Worm (Caenorhabditis elegans) whole organism, early embryonic: ENCODE results near the gene sru-11.
"Not testable (repeated sequence)": the region's sequence is repeated elsewhere in the genome, so short reads cannot be mapped to it uniquely, and the experiment has no call there.

Experiments used
- B0310.2 ChIP-seq: sonication (generic microtip); optimal IDR thresholded peaks from 2 replicates; lab custom pipeline; 2016; ENCODE audit warnings: mild to moderate bottlenecking, missing genetic modification characterization, missing compliant biosample characterization
- F13C5.2 ChIP-seq: sonication (generic microtip); optimal IDR thresholded peaks from 2 replicates; lab custom pipeline; 2017; ENCODE audit warnings: mild to moderate bottlenecking, missing genetic modification characterization, inconsistent platforms, missing compliant biosample characterization
- aly-1 ChIP-seq: sonication (generic microtip); optimal IDR thresholded peaks from 2 replicates; lab custom pipeline; 2016; ENCODE audit warnings: missing genetic modification characterization, missing compliant biosample characterization
- ama-1 ChIP-seq: fragments of 150-350 bp; optimal IDR thresholded peaks from 2 replicates; lab custom pipeline; 2014
- ceh-13 ChIP-seq: fragments of 200-800 bp; sonication (Bioruptor generic); optimal IDR thresholded peaks from 2 replicates; lab custom pipeline; 2018; ENCODE audit warnings: mild to moderate bottlenecking, missing genetic modification characterization, missing compliant biosample characterization
- ceh-36 ChIP-seq: sonication (generic microtip); optimal IDR thresholded peaks from 2 replicates; lab custom pipeline; 2016; ENCODE audit warnings: missing genetic modification characterization, inconsistent platforms, missing compliant biosample characterization
- ets-7 ChIP-seq: sonication (generic microtip); optimal IDR thresholded peaks from 2 replicates; lab custom pipeline; 2016; ENCODE audit warnings: missing genotype, missing genetic modification characterization, missing compliant biosample characterization
- flt-1 ChIP-seq: fragments of 200-800 bp; sonication (Bioruptor generic); IDR thresholded peaks from 2 replicates; pipeline ENCODE4 v1.3.6; 2022; ENCODE audit warnings: missing genetic modification characterization, missing compliant biosample characterization
- hmbx-1 ChIP-seq: sonication (generic microtip); optimal IDR thresholded peaks from 2 replicates; lab custom pipeline; 2016; ENCODE audit warnings: mild to moderate bottlenecking, missing genetic modification characterization, missing compliant biosample characterization
- hmg-4 ChIP-seq: fragments of 200-800 bp; sonication (Bioruptor generic); optimal IDR thresholded peaks from 2 replicates; lab custom pipeline; 2018; ENCODE audit warnings: mild to moderate bottlenecking, missing genetic modification characterization, missing compliant biosample characterization
- hnd-1 ChIP-seq: sonication (generic microtip); optimal IDR thresholded peaks from 2 replicates; lab custom pipeline; 2016; ENCODE audit warnings: missing genetic modification characterization, missing compliant biosample characterization
- pes-1 ChIP-seq: fragments of 200-800 bp; sonication (Bioruptor generic); IDR thresholded peaks from 2 replicates; pipeline ENCODE4 v1.3.6; 2022; ENCODE audit warnings: missing genetic modification reagents, missing genetic modification characterization, missing compliant biosample characterization
- scrt-1 ChIP-seq: fragments of 200-800 bp; sonication (Bioruptor generic); IDR thresholded peaks from 2 replicates; pipeline ENCODE4 v1.3.6; 2022; ENCODE audit warnings: missing genetic modification characterization, missing compliant biosample characterization
- sea-1 ChIP-seq: fragments of 200-800 bp; sonication (Bioruptor generic); conservative IDR thresholded peaks from 2 replicates; pipeline ENCODE4 v1.3.6; 2022; ENCODE audit warnings: missing genetic modification characterization, missing compliant biosample characterization
- tbx-11 ChIP-seq: fragments of 200-800 bp; sonication (Bioruptor generic); IDR thresholded peaks from 2 replicates; pipeline ENCODE4 v1.3.6; 2022; ENCODE audit warnings: missing genetic modification characterization, missing compliant biosample characterization
- tbx-37 ChIP-seq: fragments of 200-800 bp; sonication (Bioruptor generic); conservative IDR thresholded peaks from 2 replicates; pipeline ENCODE4 v1.3.6; 2022; ENCODE audit warnings: missing genetic modification reagents, missing genetic modification characterization, missing compliant biosample characterization
- tra-4 ChIP-seq: sonication (generic microtip); optimal IDR thresholded peaks from 2 replicates; lab custom pipeline; 2017; ENCODE audit warnings: missing genetic modification characterization, missing compliant biosample characterization

The sru-11 gene

DNA sequence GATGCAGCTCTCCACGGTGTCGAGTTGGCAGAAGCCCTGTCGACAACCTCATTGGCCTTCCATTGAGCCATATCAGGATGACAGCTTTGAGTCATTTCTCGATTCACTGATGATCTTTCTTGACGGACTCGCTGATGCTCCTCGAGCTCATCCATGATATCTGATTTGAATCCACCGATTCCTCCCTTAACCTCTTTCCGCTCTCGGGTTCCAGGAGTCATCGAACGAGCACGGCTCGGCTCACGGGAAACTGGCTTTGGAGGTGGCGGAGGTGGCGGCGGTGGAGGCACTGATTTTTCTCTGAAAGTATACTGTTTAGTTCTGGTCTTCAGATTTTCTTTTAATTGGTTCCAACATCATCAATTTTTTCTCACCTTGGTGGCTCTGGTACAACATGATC lies 25.7 kb upstream of the sru-11 start:
- TF ChIP-seq aly-1 (tag; lab: Kevin White, UChicago) (no peak), F13C5.2 (tag; lab: Kevin White, UChicago) (no peak), hmbx-1 (no peak), ceh-13 (GFP tag; lab: Kevin White, UChicago) (no peak), ama-1 (lab: Kevin White, UChicago) (no peak), flt-1 (GFP tag; lab: Robert Waterston, UW) (no peak), tra-4 (no peak), scrt-1 (GFP tag; lab: Robert Waterston, UW) (no peak), ets-7 (no peak), sea-1 (no peak)

DNA sequence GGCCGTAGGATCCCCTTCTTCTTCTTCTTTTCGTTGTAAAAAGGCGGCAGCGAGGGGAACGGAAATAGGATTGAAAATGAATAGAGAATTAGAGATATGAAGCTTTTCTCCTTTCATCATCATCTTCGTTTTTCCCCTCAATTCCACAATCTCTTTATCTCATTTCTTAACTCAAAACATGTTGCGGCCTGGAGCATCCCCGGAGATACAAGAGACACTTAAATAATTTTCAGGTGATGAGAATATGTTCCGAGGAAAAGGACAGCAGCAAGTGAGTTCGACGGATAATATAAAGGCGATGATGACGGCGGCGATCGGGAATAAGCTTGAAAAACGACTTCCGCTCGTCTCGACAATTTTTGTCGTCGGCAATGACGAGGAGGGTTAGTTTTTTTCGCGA lies 23.1 kb upstream of the sru-11 start, which contains the start of the genes Y45F10B.13 and qui-1:
Gene Y45F10B.13, minus strand, starts transcription at position 101 of the 400 bp plus-strand sequence.
Gene qui-1, plus strand, starts transcription at position 233 of the 400 bp plus-strand sequence.
- no peak for TF ChIP-seq B0310.2 (tag; lab: Kevin White, UChicago)
- TF ChIP-seq scrt-1 (GFP tag; lab: Robert Waterston, UW), result no peak
- TF ChIP-seq sea-1, result no peak
- TF ChIP-seq ceh-36 (tag; lab: Kevin White, UChicago), result no peak
- TF ChIP-seq tra-4, result no peak
- TF ChIP-seq pes-1 (GFP tag; lab: Robert Waterston, UW), result no peak
- TF ChIP-seq F13C5.2 (tag; lab: Kevin White, UChicago), result no peak
- no peak for TF ChIP-seq flt-1 (GFP tag; lab: Robert Waterston, UW)
- TF ChIP-seq ceh-13 (GFP tag; lab: Kevin White, UChicago), result no peak
- no peak for TF ChIP-seq hmg-4 (GFP tag; lab: Kevin White, UChicago)
- no peak for TF ChIP-seq hnd-1
- no peak for TF ChIP-seq tbx-37 (GFP tag; lab: Robert Waterston, UW)
- no peak for TF ChIP-seq hmbx-1
- no peak for TF ChIP-seq tbx-11 (GFP tag; lab: Robert Waterston, UW)
- no peak for TF ChIP-seq ets-7
- TF ChIP-seq ama-1 (lab: Kevin White, UChicago), result no peak

DNA sequence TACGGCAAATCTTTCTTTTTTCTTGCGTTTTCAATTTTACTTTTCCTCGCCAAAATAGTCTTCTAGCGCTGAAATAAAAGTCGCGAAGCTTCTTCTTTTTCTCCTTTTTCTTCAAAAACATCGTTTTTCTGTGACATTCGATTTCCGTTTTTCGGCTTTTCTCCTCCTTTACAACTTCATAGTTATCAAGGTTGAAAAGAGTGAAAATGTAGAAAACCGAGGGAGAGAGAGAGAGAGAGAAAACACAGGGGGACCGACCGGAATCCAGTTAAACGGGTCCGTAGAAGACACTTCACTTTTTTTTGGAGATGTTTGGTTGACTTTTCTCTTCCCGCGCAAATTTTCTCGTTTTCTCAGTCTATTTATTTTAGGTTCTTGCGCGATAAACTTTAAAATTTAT lies 20.5 kb upstream of the sru-11 start:
- no peak for TF ChIP-seq F13C5.2 (tag; lab: Kevin White, UChicago)
- no peak for TF ChIP-seq hnd-1
- no peak for TF ChIP-seq ets-7
- TF ChIP-seq aly-1 (tag; lab: Kevin White, UChicago), result no peak
- no peak for TF ChIP-seq ceh-13 (GFP tag; lab: Kevin White, UChicago)
- TF ChIP-seq tbx-11 (GFP tag; lab: Robert Waterston, UW), result no peak
- TF ChIP-seq scrt-1 (GFP tag; lab: Robert Waterston, UW), result no peak
- TF ChIP-seq tbx-37 (GFP tag; lab: Robert Waterston, UW), result no peak
- TF ChIP-seq ama-1 (lab: Kevin White, UChicago), result no peak
- TF ChIP-seq sea-1, result no peak
- TF ChIP-seq flt-1 (GFP tag; lab: Robert Waterston, UW), result no peak
- TF ChIP-seq pes-1 (GFP tag; lab: Robert Waterston, UW), result no peak
- TF ChIP-seq ceh-36 (tag; lab: Kevin White, UChicago), result no peak
- no peak for TF ChIP-seq tra-4
- TF ChIP-seq B0310.2 (tag; lab: Kevin White, UChicago), result no peak

DNA sequence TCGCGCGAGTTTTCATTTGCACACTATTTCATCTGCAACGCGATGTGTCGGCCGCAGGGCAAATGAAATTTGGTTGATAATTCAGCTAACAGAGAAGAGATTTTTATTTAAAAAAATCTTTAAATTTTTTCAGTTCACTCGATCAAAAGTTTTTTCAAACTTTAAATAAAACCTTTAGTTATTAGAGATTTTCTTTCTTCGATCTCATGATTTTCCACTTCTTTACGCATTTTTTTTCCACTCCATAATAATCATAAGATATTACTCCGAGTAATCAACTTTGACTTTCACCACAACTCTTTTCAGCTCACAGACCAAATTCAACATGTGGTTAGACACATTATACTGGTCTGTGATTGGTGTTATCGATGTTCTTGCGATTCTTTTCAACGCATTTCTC lies 10.0 kb upstream of the sru-11 start, which contains the start of gene srd-10:
Gene srd-10, plus strand, starts transcription at position 301 of the 400 bp plus-strand sequence.
- no peak for TF ChIP-seq ceh-13 (GFP tag; lab: Kevin White, UChicago)
- TF ChIP-seq ceh-36 (tag; lab: Kevin White, UChicago), result no peak
- TF ChIP-seq tbx-11 (GFP tag; lab: Robert Waterston, UW), result no peak
- TF ChIP-seq ets-7, result no peak
- no peak for TF ChIP-seq sea-1
- no peak for TF ChIP-seq flt-1 (GFP tag; lab: Robert Waterston, UW)
- TF ChIP-seq pes-1 (GFP tag; lab: Robert Waterston, UW), result no peak
- no peak for TF ChIP-seq tra-4
- no peak for TF ChIP-seq tbx-37 (GFP tag; lab: Robert Waterston, UW)
- no peak for TF ChIP-seq hmbx-1
- no peak for TF ChIP-seq scrt-1 (GFP tag; lab: Robert Waterston, UW)
- TF ChIP-seq F13C5.2 (tag; lab: Kevin White, UChicago), result no peak
- TF ChIP-seq hnd-1, result no peak
- TF ChIP-seq ama-1 (lab: Kevin White, UChicago), result no peak
- TF ChIP-seq aly-1 (tag; lab: Kevin White, UChicago), result no peak
- TF ChIP-seq hmg-4 (GFP tag; lab: Kevin White, UChicago), result no peak
- no peak for TF ChIP-seq B0310.2 (tag; lab: Kevin White, UChicago)

DNA sequence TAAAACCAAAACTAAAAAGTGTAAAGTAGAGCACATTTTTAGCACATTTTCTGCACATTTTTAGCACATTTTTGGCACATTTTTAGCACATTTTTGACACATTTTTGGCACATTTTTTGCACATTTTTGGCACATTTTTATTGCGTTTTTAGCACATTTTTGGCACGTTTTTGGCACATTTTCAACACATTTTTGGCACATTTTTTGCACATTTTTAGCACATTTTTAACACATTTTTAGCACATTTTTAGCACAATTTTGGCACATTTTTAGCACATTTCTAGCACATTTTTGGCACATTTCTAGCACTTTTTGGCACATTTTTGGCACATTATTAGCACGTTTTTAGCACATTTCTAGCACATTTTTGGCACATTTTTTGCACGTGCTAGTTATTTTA lies 9.1 kb upstream of the sru-11 start:
- no peak for TF ChIP-seq B0310.2 (tag; lab: Kevin White, UChicago)
- no peak for TF ChIP-seq ama-1 (lab: Kevin White, UChicago)
- no peak for TF ChIP-seq flt-1 (GFP tag; lab: Robert Waterston, UW)
- no peak for TF ChIP-seq pes-1 (GFP tag; lab: Robert Waterston, UW)
- no peak for TF ChIP-seq hnd-1
- no peak for TF ChIP-seq ceh-13 (GFP tag; lab: Kevin White, UChicago)
- TF ChIP-seq scrt-1 (GFP tag; lab: Robert Waterston, UW), result no peak
- TF ChIP-seq tra-4, result no peak
- TF ChIP-seq ets-7, result no peak
- no peak for TF ChIP-seq tbx-37 (GFP tag; lab: Robert Waterston, UW)

DNA sequence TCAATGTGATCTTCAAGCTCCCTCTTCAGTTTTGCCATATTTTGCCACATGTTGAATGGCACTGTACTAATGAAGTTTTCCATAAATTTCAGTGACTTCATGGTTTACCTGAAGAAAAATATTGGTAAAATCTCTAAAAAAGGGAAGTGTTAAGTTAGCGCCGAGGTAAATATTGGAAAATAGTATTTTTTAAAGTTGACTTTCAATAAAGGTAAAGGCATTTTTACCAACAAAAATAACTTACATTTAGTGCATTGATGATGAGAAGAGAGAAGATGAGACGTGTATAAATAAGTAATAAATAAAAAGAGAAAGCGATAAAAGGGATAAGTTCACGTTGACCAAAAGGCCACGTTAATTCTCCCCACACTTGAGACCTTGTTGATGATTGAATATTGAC lies 6.6 kb upstream of the sru-11 start, which contains the start of gene Y45F10B.8:
Gene Y45F10B.8, minus strand, starts transcription at position 101 of the 400 bp plus-strand sequence.
- not testable (repeated sequence) for TF ChIP-seq flt-1 (GFP tag; lab: Robert Waterston, UW); hmbx-1; aly-1 (tag; lab: Kevin White, UChicago)

DNA sequence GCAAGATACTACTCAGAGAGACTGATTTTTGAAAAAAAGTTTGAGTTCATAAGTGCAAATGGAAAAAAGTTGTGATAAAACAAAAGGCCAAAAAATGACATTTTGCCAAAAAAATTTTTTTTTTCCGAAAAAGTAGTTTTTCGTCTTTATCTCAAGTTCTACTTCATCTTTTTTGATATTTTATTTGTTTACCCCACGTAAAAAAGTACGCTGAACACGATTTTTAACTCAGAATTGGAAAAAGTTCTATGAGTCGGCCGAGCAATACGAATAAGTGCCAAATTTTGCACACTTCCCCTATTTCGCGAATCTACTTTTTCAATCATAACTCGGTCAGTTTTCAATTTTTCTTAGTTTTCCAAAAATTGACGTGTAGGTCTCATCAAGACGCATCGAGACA lies 5.8 kb upstream of the sru-11 start, which contains the start of gene sru-16:
Gene sru-16, plus strand, starts transcription at position 301 of the 400 bp plus-strand sequence.
- not testable (repeated sequence) for TF ChIP-seq scrt-1, tbx-37, pes-1 (GFP tag; lab: Robert Waterston, UW)
